Worm (Caenorhabditis elegans) whole organism, mixed stage, embryonic: ENCODE data around the gene str-233.

Experiments used
- blmp-1 ChIP-seq: fragments of 150-350 bp; optimal IDR thresholded peaks from 2 replicates; lab custom pipeline; 2014; ENCODE audit warnings: missing biosample characterization, missing genetic modification characterization
- elt-3 ChIP-seq: fragments of 150-350 bp; optimal IDR thresholded peaks from 2 replicates; lab custom pipeline; 2014; ENCODE audit warnings: missing biosample characterization, missing genetic modification characterization
- lin-13 ChIP-seq: fragments of 150-350 bp; optimal IDR thresholded peaks from 2 replicates; lab custom pipeline; 2014; ENCODE audit warnings: missing biosample characterization, missing genetic modification characterization
- nhr-237 ChIP-seq: fragments of 150-350 bp; optimal IDR thresholded peaks from 2 replicates; lab custom pipeline; 2014; ENCODE audit warnings: missing biosample characterization, missing genetic modification characterization
- nhr-76 ChIP-seq: sonication (generic microtip); optimal IDR thresholded peaks from 2 replicates; lab custom pipeline; 2017; ENCODE audit warnings: missing biosample characterization, missing genetic modification characterization
- pha-4 ChIP-seq: fragments of 150-350 bp; optimal IDR thresholded peaks from 2 replicates; lab custom pipeline; 2018; ENCODE audit warnings: missing biosample characterization, missing genetic modification reagents, missing genetic modification characterization

- no peak for TF ChIP-seq nhr-237 (tag; lab: Kevin White, UChicago)
- no peak for TF ChIP-seq blmp-1
- TF ChIP-seq lin-13 (tag; lab: Kevin White, UChicago), result no peak
- TF ChIP-seq pha-4 (tag; lab: Kevin White, UChicago), result no peak
- TF ChIP-seq elt-3 (tag; lab: Kevin White, UChicago), result no peak
- no peak for TF ChIP-seq nhr-76 (tag; lab: Kevin White, UChicago)
These were observed 7.5 kb upstream of the str-233 start for ce11 chrV:16016977-16017376.
